Worm (Caenorhabditis elegans): ENCODE measurements around the gene otpl-7.

Gene otpl-7

ce11 chrV:8520846-8521553 lies at the start of gene otpl-7, which contains the start of gene F45F2.11:
TSS of gene otpl-7 (plus strand) at chrV:8521503.
TSS of gene F45F2.11 (minus strand) at chrV:8520896.
- TF ChIP-seq aly-2 (tag; optimal IDR thresholded peaks at IDR 0.05) (no peak), pha-4 (tag; optimal IDR thresholded peaks at IDR 0.05) (peak; percentile 2)

DNA sequence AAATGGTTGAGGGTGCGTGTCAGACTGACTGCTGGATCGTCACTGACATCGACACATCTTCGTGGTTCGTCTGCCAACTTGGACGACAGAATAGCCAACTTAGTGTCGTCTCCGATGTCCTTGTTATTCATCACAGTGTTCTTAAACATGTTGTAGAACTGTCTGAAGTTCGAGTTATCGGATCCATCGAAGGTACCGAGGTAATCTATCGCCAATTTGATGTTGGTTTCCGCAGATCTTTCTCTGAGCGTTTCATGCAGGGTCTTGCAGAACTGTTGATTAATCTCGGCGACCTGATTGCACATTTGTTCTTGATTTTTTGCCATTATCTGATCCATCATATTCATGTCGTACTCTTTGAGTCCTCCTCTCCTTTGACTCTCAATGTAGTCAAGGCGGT lies 40.0 kb upstream of the otpl-7 start:
- no peak for TF ChIP-seq nhr-76 (tag; optimal IDR thresholded peaks at IDR 0.05)
- TF ChIP-seq nhr-28 (tag; optimal IDR thresholded peaks at IDR 0.05) = no peak
- no peak for TF ChIP-seq mml-1 (tag; optimal IDR thresholded peaks at IDR 0.05)
- TF ChIP-seq zag-1 (tag; optimal IDR thresholded peaks at IDR 0.05) = no peak
- TF ChIP-seq egl-27 (tag; optimal IDR thresholded peaks at IDR 0.05) = no peak
- TF ChIP-seq mdl-1 (tag; optimal IDR thresholded peaks at IDR 0.05) = no peak
- no peak for TF ChIP-seq skn-1 (tag; optimal IDR thresholded peaks at IDR 0.05)
- no peak for TF ChIP-seq ceh-16 (tag; optimal IDR thresholded peaks at IDR 0.05)
- no peak for TF ChIP-seq eor-1 (tag; optimal IDR thresholded peaks at IDR 0.05)

ce11 chrV:8494260-8494939 lies 26.9 kb upstream of the otpl-7 start, which contains the start of gene pxn-1:
TSS of gene pxn-1 (plus strand) at chrV:8494889.
- no peak for TF ChIP-seq tbx-2 (tag; optimal IDR thresholded peaks at IDR 0.05)
- peak; percentile 78 for TF ChIP-seq lin-39 (tag; optimal IDR thresholded peaks at IDR 0.05)
- TF ChIP-seq elt-1 (tag; optimal IDR thresholded peaks at IDR 0.05) = peak; percentile 76
- no peak for TF ChIP-seq nhr-28 (tag; optimal IDR thresholded peaks at IDR 0.05)
- TF ChIP-seq unc-62 (GFP tag; optimal IDR thresholded peaks at IDR 0.05) = peak; percentile 55

- TF ChIP-seq nhr-28 (tag; optimal IDR thresholded peaks at IDR 0.05) = no peak
- no peak for TF ChIP-seq egl-27 (tag; optimal IDR thresholded peaks at IDR 0.05)
- no peak for TF ChIP-seq snpc-4 (tag; optimal IDR thresholded peaks at IDR 0.05)
- TF ChIP-seq ceh-28 (tag; optimal IDR thresholded peaks at IDR 0.05) = no peak
- TF ChIP-seq lin-39 (tag; optimal IDR thresholded peaks at IDR 0.05) = no peak
- no peak for TF ChIP-seq unc-39 (tag; optimal IDR thresholded peaks at IDR 0.05)
- no peak for TF ChIP-seq egl-5 (tag; optimal IDR thresholded peaks at IDR 0.05)
- no peak for TF ChIP-seq fkh-10 (GFP tag; optimal IDR thresholded peaks at IDR 0.05)
- no peak for TF ChIP-seq skn-1 (tag; optimal IDR thresholded peaks at IDR 0.05)
- TF ChIP-seq nhr-76 (tag; optimal IDR thresholded peaks at IDR 0.05) = no peak
- no peak for TF ChIP-seq pha-4 (tag; optimal IDR thresholded peaks at IDR 0.05)
- no peak for TF ChIP-seq nhr-25 (tag; optimal IDR thresholded peaks at IDR 0.05)
- no peak for TF ChIP-seq aly-2 (tag; optimal IDR thresholded peaks at IDR 0.05)
- TF ChIP-seq fkh-2 (tag; optimal IDR thresholded peaks at IDR 0.05) = no peak
- no peak for TF ChIP-seq R02D3.7 (tag; optimal IDR thresholded peaks at IDR 0.05)
- no peak for TF ChIP-seq ztf-11 (tag; optimal IDR thresholded peaks at IDR 0.05)
- no peak for TF ChIP-seq ceh-82 (tag; optimal IDR thresholded peaks at IDR 0.05)
- no peak for TF ChIP-seq ZK546.5 (tag; optimal IDR thresholded peaks at IDR 0.05)
These were observed 26.2 kb upstream of the otpl-7 start for ce11 chrV:8495106-8495505.

DNA sequence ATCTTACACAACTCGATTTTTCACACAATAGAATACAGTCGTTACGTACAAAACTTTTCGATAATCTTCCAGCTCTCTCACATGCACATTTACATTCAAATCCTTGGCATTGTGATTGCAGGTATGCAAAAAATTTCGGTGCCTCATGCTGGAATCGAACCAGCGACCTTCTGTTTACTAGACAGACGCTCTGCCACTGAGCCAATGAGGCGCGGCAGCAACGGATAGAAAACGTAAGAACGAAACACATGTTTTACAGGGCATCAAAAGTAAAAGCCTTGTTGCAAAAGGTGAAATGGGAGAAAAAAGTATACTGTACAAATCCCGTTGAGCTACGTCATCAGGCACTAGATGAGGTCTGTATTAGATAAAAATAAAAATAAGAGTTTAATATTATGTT lies 25.3 kb upstream of the otpl-7 start:
- TF ChIP-seq elt-2 (tag; optimal IDR thresholded peaks at IDR 0.05) (peak; percentile 22), snpc-4 (tag; optimal IDR thresholded peaks at IDR 0.05) (peak; percentile 4), aly-2 (tag; optimal IDR thresholded peaks at IDR 0.05) (no peak), pqm-1 (tag; optimal IDR thresholded peaks at IDR 0.05) (no peak)

- TF ChIP-seq nhr-237 (tag; optimal IDR thresholded peaks at IDR 0.05) (no peak), aly-2 (tag; optimal IDR thresholded peaks at IDR 0.05) (no peak), nhr-43 (tag; optimal IDR thresholded peaks at IDR 0.05; ENCODE audit: poor library complexity, severe bottlenecking) (no peak), nhr-67 (tag; optimal IDR thresholded peaks at IDR 0.05) (no peak), eor-1 (tag; optimal IDR thresholded peaks at IDR 0.05) (no peak), mml-1 (tag; optimal IDR thresholded peaks at IDR 0.05) (no peak), nhr-12 (tag; optimal IDR thresholded peaks at IDR 0.05) (no peak)
These were observed 21.9 kb upstream of the otpl-7 start for ce11 chrV:8499407-8499806.

All from whole organism, L3 larva.